Worm (Caenorhabditis elegans): ENCODE data around the gene sulp-8.
A peak's percentile ranks its signal among the peaks of the same experiment; 100 is the strongest.

sulp-8 gene

ce11 chrV:9633313-9633712, 40.2 kb downstream of the sulp-8 start, which contains the start of gene col-147 (continued):
- TF ChIP-seq nhr-10 (tag; optimal IDR thresholded peaks at IDR 0.05) = no peak

DNA sequence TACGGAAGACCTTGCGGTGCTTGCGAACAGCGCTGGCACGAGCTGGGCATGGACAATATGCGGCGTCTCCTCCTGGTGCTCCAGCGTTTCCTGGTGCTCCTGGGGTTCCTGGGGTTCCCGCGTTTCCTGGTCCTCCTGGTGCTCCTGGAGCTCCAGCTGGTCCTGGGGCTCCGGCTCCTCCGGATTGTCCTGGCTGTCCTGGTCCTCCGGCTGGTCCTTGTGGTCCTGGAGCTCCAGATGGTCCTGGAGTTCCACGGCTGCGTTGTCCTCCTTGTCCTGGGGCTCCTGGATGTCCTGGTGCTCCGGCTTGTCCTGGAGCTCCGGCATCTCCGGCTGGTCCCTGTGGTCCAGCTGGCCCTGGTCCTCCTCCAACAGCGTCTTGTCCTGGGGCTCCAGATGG, 41.1 kb downstream of the sulp-8 start:
- peak; percentile 56; the same call in 1 of the 2 replicates for TF ChIP-seq pha-4 (GFP tag; IDR thresholded peaks at IDR 0.05)
- TF ChIP-seq pha-4 (tag; optimal IDR thresholded peaks at IDR 0.05) = no peak
- peak in 1 of 2 experiments; percentile 52; a peak in 1 of 4 replicates for TF ChIP-seq madf-5 (GFP tag; IDR thresholded peaks at IDR 0.05)
- TF ChIP-seq set-16 (GFP tag; IDR thresholded peaks at IDR 0.05) = peak; percentile 99
- no peak for TF ChIP-seq duxl-1 (tag; optimal IDR thresholded peaks at IDR 0.05; ENCODE audit: poor library complexity)
- TF ChIP-seq mdt-29 (GFP tag; IDR thresholded peaks at IDR 0.05) = no peak
- 0 out of 2 replicates have a peak, but pooled peaks have one; percentile 4 for TF ChIP-seq F26F4.8 (GFP tag; conservative IDR thresholded peaks at IDR 0.05)
- TF ChIP-seq nhr-111 (GFP tag; optimal IDR thresholded peaks at IDR 0.05) = no peak
- TF ChIP-seq attf-4 (tag; optimal IDR thresholded peaks at IDR 0.05) = no peak

ce11 chrV:9630944-9631343, 42.5 kb downstream of the sulp-8 start, which contains the start of gene T06E4.5:
T06E4.5 (plus strand) TSS chrV:9631244.
- TF ChIP-seq zag-1 (tag; optimal IDR thresholded peaks at IDR 0.05) = no peak

- TF ChIP-seq arid-1 (GFP tag; conservative IDR thresholded peaks at IDR 0.05) (no peak), daf-16 (GFP tag; optimal IDR thresholded peaks at IDR 0.05) (no peak), daf-16 (tag; optimal IDR thresholded peaks at IDR 0.05) (no peak), zip-2 (tag; optimal IDR thresholded peaks at IDR 0.05) (no peak), lin-1 (GFP tag; IDR thresholded peaks at IDR 0.05) (no peak), tag-97 (GFP tag; IDR thresholded peaks at IDR 0.05) (no peak), fkh-10 (GFP tag; optimal IDR thresholded peaks at IDR 0.05) (no peak), nhr-6 (tag; optimal IDR thresholded peaks at IDR 0.05) (no peak), unc-130 (GFP tag; optimal IDR thresholded peaks at IDR 0.05) (no peak), T26A8.4 (GFP tag; IDR thresholded peaks at IDR 0.05) (no peak), lin-15B (tag; optimal IDR thresholded peaks at IDR 0.05) (no peak), aly-2 (tag; optimal IDR thresholded peaks at IDR 0.05) (no peak), jun-1 (tag; optimal IDR thresholded peaks at IDR 0.05) (no peak), F26F4.8 (GFP tag; conservative IDR thresholded peaks at IDR 0.05) (no peak), nhr-42 (GFP tag; IDR thresholded peaks at IDR 0.05) (no peak), nhr-25 (tag; optimal IDR thresholded peaks at IDR 0.05; ENCODE audit: borderline replicate concordance, insufficient read depth) (no peak), lin-39 (tag; optimal IDR thresholded peaks at IDR 0.05) (no peak), daf-12 (tag; optimal IDR thresholded peaks at IDR 0.05) (no peak), set-16 (GFP tag; IDR thresholded peaks at IDR 0.05) (peak; percentile 98), R02D3.7 (tag; optimal IDR thresholded peaks at IDR 0.05) (no peak), php-3 (GFP tag; IDR thresholded peaks at IDR 0.05) (no peak), saeg-2 (GFP tag; IDR thresholded peaks at IDR 0.05) (no peak), mep-1 (tag; optimal IDR thresholded peaks at IDR 0.05) (no peak), mxl-2 (GFP tag; conservative IDR thresholded peaks at IDR 0.05) (no peak), skn-1 (tag; optimal IDR thresholded peaks at IDR 0.05) (no peak), lim-7 (GFP tag; IDR thresholded peaks at IDR 0.05) (0 out of 2 replicates have a peak, but pooled peaks have one; percentile 28), Y105C5A.15 (GFP tag; IDR thresholded peaks at IDR 0.05) (no peak), ceh-82 (tag; optimal IDR thresholded peaks at IDR 0.05) (no peak), zip-11 (GFP tag; IDR thresholded peaks at IDR 0.05) (no peak), ztf-11 (tag; optimal IDR thresholded peaks at IDR 0.05) (no peak), tra-1 (GFP tag; IDR thresholded peaks at IDR 0.05) (no peak), nhr-11 (tag; optimal IDR thresholded peaks at IDR 0.05) (no peak), madf-5 (GFP tag; IDR thresholded peaks at IDR 0.05) (peak in 1 of 2 experiments; percentile 29; a peak in 1 of 4 replicates), dve-1 (tag; optimal IDR thresholded peaks at IDR 0.05; ENCODE audit: insufficient read depth) (no peak), ceh-44 (GFP tag; IDR thresholded peaks at IDR 0.05) (no peak), ceh-20 (GFP tag; IDR thresholded peaks at IDR 0.05) (no peak), zag-1 (tag; optimal IDR thresholded peaks at IDR 0.05) (no peak), sdz-12 (GFP tag; optimal IDR thresholded peaks at IDR 0.05) (no peak), zfp-2 (tag; optimal IDR thresholded peaks at IDR 0.05) (no peak), egl-27 (tag; optimal IDR thresholded peaks at IDR 0.05) (no peak)
Measured at ce11 chrV:9630542-9630941, 42.9 kb downstream of the sulp-8 start.
